Worm (Caenorhabditis elegans) whole organism, mixed stage, embryonic: Measurements from ENCODE around the gene Y57A10A.8.
A peak's percentile ranks its signal among the peaks of the same experiment; 100 is the strongest.
"Not testable (repeated sequence)": the region's sequence is repeated elsewhere in the genome, so short reads cannot be mapped to it uniquely, and the experiment has no call there.

Experiments used
- M03D4.4 ChIP-seq: sonication (generic microtip); optimal IDR thresholded peaks from 2 replicates; lab custom pipeline; 2017; ENCODE audit warnings: mild to moderate bottlenecking, missing genetic modification characterization, missing compliant biosample characterization
- bed-3 ChIP-seq: fragments of 200-800 bp; sonication (Bioruptor generic); optimal IDR thresholded peaks from 3 replicates; lab custom pipeline; 2018; ENCODE audit warnings: mild to moderate bottlenecking, missing genetic modification characterization, moderate library complexity, missing compliant biosample characterization
- blmp-1 ChIP-seq: fragments of 150-350 bp; optimal IDR thresholded peaks from 2 replicates; lab custom pipeline; 2014; ENCODE audit warnings: missing biosample characterization, missing genetic modification characterization
- ceh-39 ChIP-seq: fragments of 150-350 bp; optimal IDR thresholded peaks from 2 replicates; lab custom pipeline; 2014; ENCODE audit warnings: missing biosample characterization, missing genetic modification characterization
- ceh-43 ChIP-seq: fragments of 200-800 bp; sonication (Bioruptor generic); optimal IDR thresholded peaks from 2 replicates; lab custom pipeline; 2018; ENCODE audit warnings: mild to moderate bottlenecking, missing genetic modification characterization, moderate library complexity, missing compliant biosample characterization
- ceh-83 ChIP-seq: fragments of 200-800 bp; sonication (Bioruptor generic); optimal IDR thresholded peaks from 2 replicates; lab custom pipeline; 2018; ENCODE audit warnings: mild to moderate bottlenecking, missing genetic modification characterization, missing compliant biosample characterization
- ces-1 ChIP-seq: fragments of 150-350 bp; optimal IDR thresholded peaks from 2 replicates; lab custom pipeline; 2014; ENCODE audit warnings: missing biosample characterization, missing genetic modification reagents, missing genetic modification characterization
- cnd-1 ChIP-seq: fragments of 200-800 bp; sonication (Bioruptor generic); optimal IDR thresholded peaks from 2 replicates; lab custom pipeline; 2018; ENCODE audit warnings: mild to moderate bottlenecking, missing genetic modification characterization, missing compliant biosample characterization
- drap-1 ChIP-seq: fragments of 200-800 bp; sonication (Bioruptor generic); optimal IDR thresholded peaks from 3 replicates; lab custom pipeline; 2018; ENCODE audit warnings: mild to moderate bottlenecking, missing genetic modification characterization, missing compliant biosample characterization
- elt-1 ChIP-seq: sonication (generic microtip); optimal IDR thresholded peaks from 2 replicates; lab custom pipeline; 2017; ENCODE audit warnings: missing genetic modification characterization, mild to moderate bottlenecking, missing compliant biosample characterization, antibody characterized with exemption, moderate library complexity, borderline replicate concordance; ENCODE audit not compliant: insufficient read depth
- elt-3 ChIP-seq: fragments of 150-350 bp; optimal IDR thresholded peaks from 2 replicates; lab custom pipeline; 2014; ENCODE audit warnings: missing biosample characterization, missing genetic modification characterization
- flh-1 ChIP-seq: fragments of 200-800 bp; sonication (Bioruptor generic); optimal IDR thresholded peaks from 2 replicates; lab custom pipeline; 2018; ENCODE audit warnings: mild to moderate bottlenecking, missing genetic modification characterization, moderate library complexity, missing compliant biosample characterization
- ham-2 ChIP-seq: fragments of 200-800 bp; sonication (Bioruptor generic); optimal IDR thresholded peaks from 2 replicates; lab custom pipeline; 2018; ENCODE audit warnings: mild to moderate bottlenecking, missing genetic modification characterization, missing compliant biosample characterization
- hlh-1 ChIP-seq: fragments of 150-350 bp; optimal IDR thresholded peaks from 2 replicates; lab custom pipeline; 2014; ENCODE audit warnings: missing biosample characterization, missing genetic modification reagents, missing genetic modification characterization
- lin-13 ChIP-seq: fragments of 150-350 bp; optimal IDR thresholded peaks from 2 replicates; lab custom pipeline; 2014; ENCODE audit warnings: missing biosample characterization, missing genetic modification characterization
- lin-32 ChIP-seq: fragments of 200-800 bp; sonication (Bioruptor generic); optimal IDR thresholded peaks from 2 replicates; lab custom pipeline; 2018; ENCODE audit warnings: mild to moderate bottlenecking, missing genetic modification characterization, missing compliant biosample characterization
- lsy-2 ChIP-seq: fragments of 150-350 bp; optimal IDR thresholded peaks from 2 replicates; lab custom pipeline; 2014; ENCODE audit warnings: missing biosample characterization, missing genetic modification characterization
- mep-1 ChIP-seq: fragments of 150-350 bp; optimal IDR thresholded peaks from 2 replicates; lab custom pipeline; 2017; ENCODE audit warnings: missing biosample characterization, missing genetic modification reagents, missing genetic modification characterization, inconsistent platforms
- mls-2 ChIP-seq: sonication (generic microtip); optimal IDR thresholded peaks from 2 replicates; lab custom pipeline; 2016; ENCODE audit warnings: mild to moderate bottlenecking, missing genetic modification characterization, moderate library complexity, missing compliant biosample characterization
- nhr-12 ChIP-seq: fragments of 150-350 bp; optimal IDR thresholded peaks from 2 replicates; lab custom pipeline; 2014; ENCODE audit warnings: missing biosample characterization, missing genetic modification characterization
- nhr-2 ChIP-seq: fragments of 150-350 bp; optimal IDR thresholded peaks from 2 replicates; lab custom pipeline; 2014; ENCODE audit warnings: missing biosample characterization, missing genetic modification characterization
- nhr-237 ChIP-seq: fragments of 150-350 bp; optimal IDR thresholded peaks from 2 replicates; lab custom pipeline; 2014; ENCODE audit warnings: missing biosample characterization, missing genetic modification characterization
- nhr-28 ChIP-seq: fragments of 150-350 bp; optimal IDR thresholded peaks from 2 replicates; lab custom pipeline; 2014; ENCODE audit warnings: missing biosample characterization, missing genetic modification characterization
- nhr-76 ChIP-seq: sonication (generic microtip); optimal IDR thresholded peaks from 2 replicates; lab custom pipeline; 2017; ENCODE audit warnings: missing biosample characterization, missing genetic modification characterization
- pha-4 ChIP-seq: fragments of 150-350 bp; optimal IDR thresholded peaks from 2 replicates; lab custom pipeline; 2018; ENCODE audit warnings: missing biosample characterization, missing genetic modification reagents, missing genetic modification characterization
- sem-2 ChIP-seq: fragments of 200-800 bp; sonication (Bioruptor generic); optimal IDR thresholded peaks from 2 replicates; lab custom pipeline; 2018; ENCODE audit warnings: mild to moderate bottlenecking, missing genetic modification characterization, missing compliant biosample characterization
- snpc-4 ChIP-seq: fragments of 150-350 bp; optimal IDR thresholded peaks from 2 replicates; lab custom pipeline; 2014; ENCODE audit warnings: missing biosample characterization, missing genetic modification characterization
- sptf-1 ChIP-seq: sonication (generic microtip); optimal IDR thresholded peaks from 2 replicates; lab custom pipeline; 2017; ENCODE audit warnings: mild to moderate bottlenecking, missing genetic modification characterization, moderate library complexity, missing compliant biosample characterization
- tbx-8 ChIP-seq: fragments of 200-800 bp; sonication (Bioruptor generic); optimal IDR thresholded peaks from 2 replicates; lab custom pipeline; 2018; ENCODE audit warnings: mild to moderate bottlenecking, missing genetic modification characterization, moderate library complexity, missing compliant biosample characterization
- unc-39 ChIP-seq: fragments of 150-350 bp; optimal IDR thresholded peaks from 2 replicates; lab custom pipeline; 2014; ENCODE audit warnings: missing biosample characterization, missing genetic modification characterization
- unc-62 ChIP-seq: fragments of 150-350 bp; optimal IDR thresholded peaks from 2 replicates; lab custom pipeline; 2014; ENCODE audit warnings: missing biosample characterization, missing genetic modification reagents, missing genetic modification characterization
- zip-8 ChIP-seq: fragments of 150-350 bp; optimal IDR thresholded peaks from 2 replicates; lab custom pipeline; 2014; ENCODE audit warnings: missing biosample characterization, missing genetic modification characterization
- ztf-11 ChIP-seq: fragments of 150-350 bp; optimal IDR thresholded peaks from 2 replicates; lab custom pipeline; 2014; ENCODE audit warnings: missing biosample characterization, missing genetic modification characterization

The Y57A10A.8 gene

DNA sequence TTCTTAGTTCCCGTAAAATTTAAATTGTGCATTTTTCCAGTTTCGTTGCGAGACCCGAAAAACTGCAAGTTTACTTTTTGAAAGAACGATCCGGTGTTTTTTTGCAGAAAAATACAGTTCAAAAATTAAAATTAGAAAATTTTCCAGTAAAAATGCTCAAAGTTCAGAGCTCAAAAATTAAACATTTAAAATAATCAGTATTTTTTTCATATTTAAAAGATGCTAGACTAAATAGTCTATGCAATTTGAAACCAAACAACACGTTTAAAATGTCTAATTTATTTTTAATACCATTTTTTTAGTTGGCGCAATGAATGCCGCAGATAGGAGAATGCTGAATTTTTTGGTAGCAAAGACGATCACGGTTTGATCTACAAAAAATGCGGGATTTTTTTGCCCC is 17.3 kb upstream of the Y57A10A.8 start, which contains the start of gene Y57A10A.2:
Gene Y57A10A.2 (plus strand): TSS at position 301 of the 400 bp plus-strand sequence.
- TF ChIP-seq nhr-12 (no peak), ztf-11 (tag; lab: Kevin White, UChicago) (no peak), ham-2 (GFP tag; lab: Kevin White, UChicago) (no peak), mep-1 (tag; lab: Kevin White, UChicago) (no peak), drap-1 (no peak), hlh-1 (tag; lab: Kevin White, UChicago) (no peak), bed-3 (no peak), ceh-39 (tag; lab: Kevin White, UChicago) (no peak), sem-2 (no peak)

DNA sequence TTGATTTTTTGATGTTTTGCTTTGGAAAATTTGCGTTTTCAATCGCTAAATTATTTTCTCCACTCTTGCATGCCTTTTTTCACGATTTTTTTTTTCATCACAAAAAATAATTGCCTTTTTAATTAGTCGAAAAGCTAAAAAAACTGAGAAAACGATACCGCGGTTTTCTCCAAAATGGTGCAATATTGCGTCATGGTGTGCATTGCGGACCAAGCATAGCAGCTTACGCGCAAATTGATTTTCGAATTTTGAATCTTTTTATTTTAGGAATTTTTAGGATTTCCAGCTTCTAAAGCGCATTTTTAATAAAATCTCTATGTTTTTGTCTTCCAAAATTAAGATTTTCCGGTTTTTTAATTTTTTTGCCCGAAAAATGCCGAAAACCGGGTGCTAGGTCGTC is 14.4 kb upstream of the Y57A10A.8 start:
- no peak for TF ChIP-seq nhr-12
- peak; percentile 32 for TF ChIP-seq zip-8 (tag; lab: Kevin White, UChicago)
- TF ChIP-seq, all 35 proteins: peak for 1

DNA sequence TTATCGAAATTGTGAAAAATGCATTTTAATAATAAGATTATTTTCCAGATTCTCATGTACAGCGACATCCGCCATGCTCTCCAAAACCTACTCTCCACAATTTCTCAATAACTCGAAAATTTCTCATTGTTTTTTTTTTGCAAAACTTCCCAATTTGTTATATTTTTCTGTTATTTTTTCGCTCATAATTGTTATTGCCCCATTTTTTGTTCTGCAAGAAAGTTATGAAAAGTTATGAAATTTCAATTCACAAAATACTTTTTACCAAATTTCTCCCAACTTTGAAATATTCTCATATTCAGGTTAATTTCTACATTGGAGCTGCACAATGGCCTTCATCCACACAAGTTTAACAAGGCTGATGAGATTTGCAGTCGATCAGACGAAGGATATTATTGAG is 13.0 kb upstream of the Y57A10A.8 start, which contains the start of gene Y57A10A.4:
Gene Y57A10A.4 (plus strand): TSS at position 301 of the 400 bp plus-strand sequence.
- not testable (repeated sequence) for TF ChIP-seq sptf-1, unc-39, M03D4.4 (tag; lab: Kevin White, UChicago)

DNA sequence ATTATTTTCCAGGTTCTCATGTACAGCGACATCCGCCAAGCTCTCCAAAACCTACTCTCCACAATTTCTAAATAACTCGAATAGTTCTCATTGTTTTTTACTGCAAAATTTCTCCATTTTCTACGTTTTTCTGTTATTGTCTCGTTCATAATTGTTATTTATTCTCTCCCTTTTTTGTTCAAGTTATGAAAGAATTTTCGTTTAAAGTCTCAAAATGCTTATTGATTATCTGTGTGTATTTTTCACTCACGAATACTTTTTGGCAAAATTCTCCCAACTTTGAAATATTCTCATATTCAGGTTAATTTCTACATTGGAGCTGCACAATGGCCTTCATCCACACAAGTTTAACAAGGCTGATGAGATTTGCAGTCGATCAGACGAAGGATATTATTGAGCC is 10.5 kb upstream of the Y57A10A.8 start, which contains the start of gene Y57A10A.5:
Gene Y57A10A.5 (plus strand): TSS at position 301 of the 400 bp plus-strand sequence.
- TF ChIP-seq ceh-43 (GFP tag; lab: Kevin White, UChicago); nhr-2 (tag; lab: Kevin White, UChicago); nhr-237 (tag; lab: Kevin White, UChicago): not testable (repeated sequence)

DNA sequence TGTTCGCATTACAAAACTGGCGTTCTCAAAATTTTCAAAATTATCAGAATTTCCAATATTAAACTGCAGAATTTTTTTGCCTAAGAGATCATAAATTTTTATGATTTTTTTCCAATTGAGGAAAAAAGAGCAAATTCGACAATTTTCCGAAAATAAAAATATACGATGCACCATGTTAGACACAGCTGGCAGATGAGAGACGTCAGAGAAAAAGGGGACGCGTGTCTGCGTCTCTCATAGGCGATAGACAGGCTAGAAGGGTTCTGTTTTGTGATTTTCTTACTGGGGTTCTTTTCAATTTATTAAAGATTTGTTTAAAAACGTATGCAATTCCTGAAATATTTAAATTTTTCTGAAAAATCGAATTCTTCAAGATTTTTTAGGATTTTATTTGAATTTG is 1.6 kb upstream of the Y57A10A.8 start:
- TF ChIP-seq cnd-1 (tag; lab: Kevin White, UChicago) (no peak), tbx-8 (no peak), lsy-2 (tag; lab: Kevin White, UChicago) (peak; percentile 19)

DNA sequence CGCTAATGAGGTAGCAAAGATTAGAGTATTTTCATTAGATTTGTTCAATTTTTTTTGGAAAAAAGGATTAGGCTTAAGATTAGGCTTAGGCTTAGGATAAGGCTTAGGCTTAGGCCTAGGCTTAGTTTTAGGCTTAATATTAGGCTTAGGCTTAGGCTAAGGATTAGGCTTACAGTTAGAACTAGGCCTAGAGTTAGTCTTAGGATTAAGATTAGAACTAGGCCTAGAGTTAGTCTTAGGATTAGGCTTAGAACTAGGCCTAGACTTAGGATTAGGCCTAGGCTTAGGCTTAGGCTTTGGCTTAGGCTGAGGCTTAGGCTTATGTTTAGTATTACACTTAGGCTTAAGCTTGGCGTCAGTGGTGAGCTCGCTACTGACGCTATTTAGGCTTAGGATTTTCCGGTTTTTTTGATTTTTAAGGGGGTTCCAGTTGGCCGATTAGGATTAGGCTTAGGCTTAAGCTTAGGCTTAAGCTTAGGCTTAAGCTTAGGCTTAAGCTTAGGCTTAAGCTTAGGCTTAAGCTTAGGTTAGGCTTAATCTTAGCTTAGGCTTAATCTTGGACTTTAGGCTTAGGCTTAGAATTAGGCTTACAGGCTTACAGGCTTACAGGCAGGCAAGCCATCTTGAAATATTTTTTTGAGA is 5.0 kb downstream of the Y57A10A.8 start:
- TF ChIP-seq mep-1 (tag; lab: Kevin White, UChicago) (no peak), elt-1 (no peak), cnd-1 (tag; lab: Kevin White, UChicago) (no peak), blmp-1 (tag; lab: Kevin White, UChicago) (no peak), sptf-1 (tag; lab: Kevin White, UChicago) (no peak), ztf-11 (tag; lab: Kevin White, UChicago) (no peak), ceh-39 (tag; lab: Kevin White, UChicago) (no peak), lin-13 (tag; lab: Kevin White, UChicago) (no peak), ces-1 (GFP tag; lab: Kevin White, UChicago) (no peak), drap-1 (no peak), nhr-2 (tag; lab: Kevin White, UChicago) (no peak), bed-3 (no peak), nhr-237 (tag; lab: Kevin White, UChicago) (no peak), pha-4 (tag; lab: Kevin White, UChicago) (no peak), elt-3 (no peak), zip-8 (tag; lab: Kevin White, UChicago) (no peak), ceh-43 (GFP tag; lab: Kevin White, UChicago) (no peak), unc-62 (GFP tag; lab: Kevin White, UChicago) (no peak), mls-2 (tag; lab: Kevin White, UChicago) (no peak)

DNA sequence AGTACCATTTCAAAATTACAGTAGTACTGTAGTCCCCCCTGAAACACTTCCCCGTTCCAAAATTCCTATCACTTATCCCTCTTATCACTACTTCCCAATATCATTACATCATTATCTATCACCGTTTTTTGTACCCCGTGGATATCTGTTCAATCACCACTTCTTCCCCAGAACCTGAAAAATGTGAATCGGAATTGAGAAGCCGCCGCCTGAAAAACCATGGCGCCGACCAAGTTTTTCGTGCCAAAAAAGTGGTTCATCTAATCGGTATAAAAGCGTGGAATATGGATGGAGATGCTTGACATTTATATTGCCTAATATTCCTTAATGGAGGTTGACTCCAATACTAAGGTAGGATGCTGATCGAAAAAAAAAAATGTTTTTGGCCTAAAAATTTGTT is 7.6 kb downstream of the Y57A10A.8 start, which contains the start of gene rol-1:
Gene rol-1 (plus strand): TSS at position 301 of the 400 bp plus-strand sequence.
- TF ChIP-seq bed-3 (no peak), nhr-76 (tag; lab: Kevin White, UChicago) (no peak), cnd-1 (tag; lab: Kevin White, UChicago) (no peak), ceh-39 (tag; lab: Kevin White, UChicago) (no peak), lin-32 (GFP tag; lab: Kevin White, UChicago) (no peak), snpc-4 (tag; lab: Kevin White, UChicago) (no peak), tbx-8 (no peak), flh-1 (no peak), nhr-28 (tag; lab: Kevin White, UChicago) (no peak), ceh-83 (GFP tag; lab: Kevin White, UChicago) (no peak), unc-39 (tag; lab: Kevin White, UChicago) (no peak), ham-2 (GFP tag; lab: Kevin White, UChicago) (no peak)
